Fruit fly (Drosophila melanogaster) whole organism, embryonic: ENCODE data around the gene Tm1.

Experiments used
- Ada2b ChIP-seq: fragments of 200-800 bp; sonication (Bioruptor generic); IDR thresholded peaks from 2 replicates; pipeline ENCODE4 v1.3.6; 2022; ENCODE audit warnings: missing biosample characterization, missing genetic modification characterization
- Adf1 ChIP-seq: fragments of 200-800 bp; sonication (Bioruptor generic); IDR thresholded peaks from 2 replicates; pipeline ENCODE4 v1.3.6; 2022; ENCODE audit warnings: missing biosample characterization, missing genetic modification characterization
- CG11696 ChIP-seq: fragments of 200-800 bp; sonication (Bioruptor generic); IDR thresholded peaks from 2 replicates; pipeline ENCODE4 v1.3.6; 2022; ENCODE audit warnings: missing biosample characterization, missing genetic modification characterization
- CG12155 ChIP-seq: fragments of 200-800 bp; sonication (Bioruptor generic); optimal IDR thresholded peaks from 3 replicates; lab custom pipeline; 2016; ENCODE audit warnings: missing biosample characterization, missing genetic modification characterization
- CG12769 ChIP-seq: fragments of 200-800 bp; sonication (Bioruptor generic); optimal IDR thresholded peaks from 2 replicates; lab custom pipeline; 2019; ENCODE audit warnings: missing biosample characterization, mild to moderate bottlenecking, missing genetic modification characterization, moderate library complexity
- CG16779 ChIP-seq: fragments of 200-800 bp; sonication (Bioruptor generic); IDR thresholded peaks from 2 replicates; pipeline ENCODE4 v1.3.6; 2022; ENCODE audit warnings: missing biosample characterization, missing genetic modification characterization
- CG17612 ChIP-seq: fragments of 200-800 bp; sonication (Bioruptor generic); IDR thresholded peaks from 2 replicates; pipeline ENCODE4 v1.3.6; 2022; ENCODE audit warnings: missing biosample characterization, missing genetic modification characterization
- CG18262 ChIP-seq: fragments of 200-800 bp; optimal IDR thresholded peaks from 3 replicates; lab custom pipeline; 2019; ENCODE audit warnings: missing biosample characterization, mild to moderate bottlenecking, missing genetic modification characterization, moderate library complexity
- CG31224 ChIP-seq: fragments of 200-800 bp; sonication (Bioruptor generic); IDR thresholded peaks from 2 replicates; pipeline ENCODE4 v1.3.6; 2022; ENCODE audit warnings: missing biosample characterization, missing genetic modification characterization
- CG31388 ChIP-seq: fragments of 200-800 bp; sonication (Bioruptor generic); optimal IDR thresholded peaks from 2 replicates; lab custom pipeline; 2016; ENCODE audit warnings: missing biosample characterization, missing genetic modification characterization
- CG4360 ChIP-seq: fragments of 200-800 bp; sonication (Bioruptor generic); IDR thresholded peaks from 2 replicates; pipeline ENCODE4 v1.3.6; 2022; ENCODE audit warnings: missing biosample characterization, missing genetic modification characterization
- CG4404 ChIP-seq: fragments of 200-800 bp; sonication (Bioruptor generic); IDR thresholded peaks from 2 replicates; pipeline ENCODE4 v1.3.6; 2022; ENCODE audit warnings: missing biosample characterization, missing genetic modification characterization
- CG5180 ChIP-seq: fragments of 200-800 bp; sonication (Bioruptor generic); optimal IDR thresholded peaks from 3 replicates; lab custom pipeline; 2017; ENCODE audit warnings: missing biosample characterization, missing genetic modification characterization, mild to moderate bottlenecking, moderate library complexity, missing genetic modification reagents
- CG6689 ChIP-seq: fragments of 200-800 bp; sonication (Bioruptor generic); IDR thresholded peaks from 2 replicates; pipeline ENCODE4 v1.3.6; 2022; ENCODE audit warnings: missing biosample characterization, missing genetic modification characterization
- CG7372 ChIP-seq: fragments of 200-800 bp; sonication (Bioruptor generic); IDR thresholded peaks from 2 replicates; pipeline ENCODE4 v1.3.6; 2022; ENCODE audit warnings: missing biosample characterization, missing genetic modification characterization
- CTCF ChIP-seq: fragments of 200-800 bp; sonication (Bioruptor generic); optimal IDR thresholded peaks from 2 replicates; lab custom pipeline; 2017; ENCODE audit warnings: missing biosample characterization, mild to moderate bottlenecking, missing genetic modification characterization, moderate library complexity
- D19B ChIP-seq: fragments of 200-800 bp; sonication (Bioruptor generic); optimal IDR thresholded peaks from 2 replicates; lab custom pipeline; 2017; ENCODE audit warnings: missing biosample characterization, mild to moderate bottlenecking, missing genetic modification characterization
- Dll ChIP-seq: fragments of 200-800 bp; sonication (Bioruptor generic); IDR thresholded peaks from 4 replicates; pipeline ENCODE4 v1.3.6; 2022; ENCODE audit warnings: missing biosample characterization, missing genetic modification characterization; ENCODE audit not compliant: partially characterized antibody
- Gsc ChIP-seq: fragments of 200-800 bp; sonication (Bioruptor generic); IDR thresholded peaks from 2 replicates; pipeline ENCODE4 v1.3.6; 2022; ENCODE audit warnings: missing biosample characterization, missing genetic modification characterization
- H2.0 ChIP-seq: fragments of 200-800 bp; sonication (Bioruptor generic); IDR thresholded peaks from 2 replicates; pipeline ENCODE4 v1.3.6; 2022; ENCODE audit warnings: missing biosample characterization, missing genetic modification characterization
- HHEX ChIP-seq: fragments of 200-800 bp; sonication (Bioruptor generic); optimal IDR thresholded peaks from 3 replicates; lab custom pipeline; 2017; ENCODE audit warnings: missing biosample characterization, mild to moderate bottlenecking, missing genetic modification characterization, missing genetic modification reagents
- HLHmδ ChIP-seq: fragments of 200-800 bp; sonication (Bioruptor generic); optimal IDR thresholded peaks from 2 replicates; lab custom pipeline; 2018; ENCODE audit warnings: missing biosample characterization, mild to moderate bottlenecking, missing genetic modification characterization, moderate library complexity
- MESR4 ChIP-seq: fragments of 200-800 bp; sonication (Bioruptor generic); optimal IDR thresholded peaks from 2 replicates; lab custom pipeline; 2018; ENCODE audit warnings: missing biosample characterization, mild to moderate bottlenecking, missing genetic modification characterization, moderate library complexity
- Med ChIP-seq: fragments of 200-800 bp; sonication (Bioruptor generic); peaks from one replicate; lab custom pipeline; 2016; ENCODE audit warnings: missing biosample characterization, missing genetic modification characterization, mild to moderate bottlenecking, inconsistent platforms, moderate library complexity
- Meics ChIP-seq: fragments of 200-800 bp; sonication (Bioruptor generic); optimal IDR thresholded peaks from 2 replicates; lab custom pipeline; 2017; ENCODE audit warnings: missing biosample characterization, mild to moderate bottlenecking, missing genetic modification characterization
- NC2β ChIP-seq: fragments of 200-800 bp; sonication (Bioruptor generic); optimal IDR thresholded peaks from 2 replicates; lab custom pipeline; 2016; ENCODE audit warnings: missing biosample characterization, missing genetic modification characterization
- Nf-YA ChIP-seq: fragments of 200-800 bp; sonication (Bioruptor generic); IDR thresholded peaks from 2 replicates; pipeline ENCODE4 v1.3.6; 2022; ENCODE audit warnings: missing biosample characterization, missing genetic modification characterization
- Optix ChIP-seq: fragments of 200-800 bp; sonication (Bioruptor generic); IDR thresholded peaks from 3 replicates; pipeline ENCODE4 v1.3.6; 2022; ENCODE audit warnings: missing biosample characterization, missing genetic modification characterization
- Sry-β ChIP-seq: fragments of 200-800 bp; sonication (Bioruptor generic); optimal IDR thresholded peaks from 2 replicates; lab custom pipeline; 2018; ENCODE audit warnings: missing biosample characterization, mild to moderate bottlenecking, missing genetic modification characterization, moderate library complexity
- YL-1 ChIP-seq: fragments of 200-800 bp; sonication (Bioruptor generic); optimal IDR thresholded peaks from 3 replicates; lab custom pipeline; 2017; ENCODE audit warnings: missing biosample characterization, mild to moderate bottlenecking, missing genetic modification characterization
- bsh ChIP-seq, 2 experiments: fragments of 200-800 bp; sonication (Bioruptor generic); optimal IDR thresholded peaks; 2 replicates each; lab custom pipeline; 2017 to 2018; ENCODE audit warnings: mild to moderate bottlenecking in 2 of 2, missing biosample characterization in 2 of 2, missing genetic modification characterization in 2 of 2, moderate library complexity in 1 of 2
- da ChIP-seq: fragments of 200-800 bp; sonication (Bioruptor generic); optimal IDR thresholded peaks from 2 replicates; lab custom pipeline; 2016; ENCODE audit warnings: missing biosample characterization, missing genetic modification characterization
- ems ChIP-seq: fragments of 200-800 bp; sonication (Bioruptor generic); optimal IDR thresholded peaks from 3 replicates; lab custom pipeline; 2016; ENCODE audit warnings: missing biosample characterization, missing genetic modification characterization
- ftz-f1 ChIP-seq: fragments of 200-800 bp; sonication (Bioruptor generic); optimal IDR thresholded peaks from 2 replicates; lab custom pipeline; 2016; ENCODE audit warnings: missing biosample characterization, missing genetic modification characterization
- gcm ChIP-seq: fragments of 200-800 bp; sonication (Bioruptor generic); optimal IDR thresholded peaks from 2 replicates; lab custom pipeline; 2019; ENCODE audit warnings: missing biosample characterization, mild to moderate bottlenecking, missing genetic modification characterization, moderate library complexity
- ind ChIP-seq: fragments of 200-800 bp; sonication (Bioruptor generic); optimal IDR thresholded peaks from 3 replicates; lab custom pipeline; 2016; ENCODE audit warnings: missing biosample characterization, missing genetic modification characterization
- jing ChIP-seq: fragments of 200-800 bp; sonication (Bioruptor generic); optimal IDR thresholded peaks from 2 replicates; lab custom pipeline; 2018; ENCODE audit warnings: missing biosample characterization, mild to moderate bottlenecking, missing genetic modification characterization
- kni ChIP-seq: fragments of 200-800 bp; sonication (Bioruptor generic); optimal IDR thresholded peaks from 3 replicates; lab custom pipeline; 2017; ENCODE audit warnings: mild to moderate bottlenecking, missing biosample characterization, missing genetic modification reagents, missing genetic modification characterization
- lov ChIP-seq, 2 experiments: fragments of 200-800 bp in 1 of 2; fragments of >200 bp in 1 of 2; sonication (Bioruptor generic) in 1 of 2; IDR thresholded peaks in 1 of 2; optimal IDR thresholded peaks in 1 of 2; 2 replicates in 1 of 2; 3 replicates in 1 of 2; pipeline versions ENCODE4 v1.3.6 to Lab custom; 2017 to 2022; ENCODE audit warnings: missing biosample characterization in 1 of 2, missing genetic modification characterization in 1 of 2
- nom ChIP-seq: fragments of 200-800 bp; sonication (Bioruptor generic); optimal IDR thresholded peaks from 2 replicates; lab custom pipeline; 2017; ENCODE audit warnings: missing biosample characterization, missing genetic modification characterization, mild to moderate bottlenecking, moderate library complexity, missing genetic modification reagents
- pfk ChIP-seq: fragments of 200-800 bp; sonication (Bioruptor generic); optimal IDR thresholded peaks from 2 replicates; lab custom pipeline; 2018; ENCODE audit warnings: missing biosample characterization, mild to moderate bottlenecking, missing genetic modification characterization, moderate library complexity
- prd ChIP-seq, 3 experiments: fragments of >200 bp in 2 of 3; fragments of 200-800 bp in 1 of 3; sonication (Bioruptor generic) in 1 of 3; optimal IDR thresholded peaks in 2 of 3; IDR thresholded peaks in 1 of 3; 2 replicates in 2 of 3; 3 replicates in 1 of 3; pipeline versions ENCODE4 v1.3.6 to Lab custom; 2017 to 2022; ENCODE audit warnings: missing biosample characterization in 1 of 3, missing genetic modification characterization in 1 of 3
- so ChIP-seq: fragments of 200-800 bp; sonication (Bioruptor generic); IDR thresholded peaks from 3 replicates; pipeline ENCODE4 v1.3.6; 2022; ENCODE audit warnings: missing biosample characterization, missing genetic modification characterization
- tin ChIP-seq: fragments of 200-800 bp; sonication (Bioruptor generic); optimal IDR thresholded peaks from 3 replicates; lab custom pipeline; 2016; ENCODE audit warnings: missing biosample characterization, missing genetic modification characterization
- tll ChIP-seq, 2 experiments: fragments of 200-800 bp in 1 of 2; fragments of >200 bp in 1 of 2; sonication (Bioruptor generic) in 1 of 2; optimal IDR thresholded peaks; 2 replicates each; lab custom pipeline; 2017 to 2019; ENCODE audit warnings: missing biosample characterization in 2 of 2, missing genetic modification characterization in 2 of 2, mild to moderate bottlenecking in 1 of 2, moderate library complexity in 1 of 2
- unpg ChIP-seq: fragments of 200-800 bp; sonication (Bioruptor generic); optimal IDR thresholded peaks from 3 replicates; lab custom pipeline; 2018; ENCODE audit warnings: missing biosample characterization, mild to moderate bottlenecking, missing genetic modification characterization, moderate library complexity
- usp ChIP-seq: fragments of >200 bp; optimal IDR thresholded peaks from 2 replicates; lab custom pipeline; 2017; ENCODE audit warnings: missing biosample characterization, missing genetic modification characterization
- vnd ChIP-seq: fragments of 200-800 bp; sonication (Bioruptor generic); IDR thresholded peaks from 3 replicates; pipeline ENCODE4 v1.3.6; 2022; ENCODE audit warnings: missing biosample characterization, missing genetic modification characterization; ENCODE audit not compliant: partially characterized antibody
- vvl ChIP-seq: fragments of 200-800 bp; sonication (Bioruptor generic); IDR thresholded peaks from 2 replicates; pipeline ENCODE4 v1.3.6; 2022; ENCODE audit warnings: missing biosample characterization, missing genetic modification characterization

Gene Tm1

dm6 chr3R:15229329-15229876 lies 48.6 kb upstream of the Tm1 start, which contains the start of the genes Art3 and mRpS10 (continued):
- TF ChIP-seq D19B (GFP tag; lab: Kevin White, UChicago) (peak; percentile 100), YL-1 (peak; percentile 100), Med (GFP tag; lab: Kevin White, UChicago) (peak; percentile 100), H2.0 (GFP tag; lab: Robert Waterston, UW) (peak; percentile 100), HLHmδ (GFP tag; lab: Kevin White, UChicago) (no peak), prd (optimal IDR thresholded peaks at IDR 0.05; lab: Kevin White, UChicago) (no peak), prd (GFP tag; IDR thresholded peaks at IDR 0.05; lab: Robert Waterston, UW) (peak; percentile 100), NC2β (peak; percentile 100), HHEX (peak; percentile 100), CG4404 (GFP tag; lab: Robert Waterston, UW) (peak; percentile 100), so (GFP tag; lab: Robert Waterston, UW) (peak; percentile 100), CG12155 (GFP tag; lab: Kevin White, UChicago) (peak; percentile 99), CTCF (peak; percentile 82), Meics (GFP tag; lab: Kevin White, UChicago) (peak; percentile 100), Gsc (GFP tag; lab: Robert Waterston, UW) (peak; percentile 99), CG5180 (GFP tag; lab: Kevin White, UChicago) (peak; percentile 94), usp (GFP tag; lab: Kevin White, UChicago) (no peak), Dll (no peak), nom (GFP tag; lab: Kevin White, UChicago) (peak; percentile 99), ind (GFP tag; lab: Kevin White, UChicago) (peak; percentile 100), CG16779 (GFP tag; lab: Robert Waterston, UW) (peak; percentile 100), da (GFP tag; lab: Kevin White, UChicago) (peak; percentile 100), CG7372 (GFP tag; lab: Robert Waterston, UW) (peak; percentile 100), unpg (GFP tag; lab: Kevin White, UChicago) (peak; percentile 100), CG11696 (GFP tag; lab: Robert Waterston, UW) (peak; percentile 99), tll (GFP tag; optimal IDR thresholded peaks at IDR 0.05; lab: Kevin White, UChicago) (peak; percentile 3 to 96), lov (optimal IDR thresholded peaks at IDR 0.05; lab: Kevin White, UChicago) (no peak), lov (GFP tag; IDR thresholded peaks at IDR 0.05; lab: Robert Waterston, UW) (peak; percentile 100), vnd (GFP tag; lab: Robert Waterston, UW) (no peak), Ada2b (GFP tag; lab: Robert Waterston, UW) (peak; percentile 100), ftz-f1 (GFP tag; lab: Kevin White, UChicago) (peak; percentile 94), ems (peak; percentile 100), kni (peak; percentile 99), Adf1 (GFP tag; lab: Robert Waterston, UW) (peak; percentile 95), MESR4 (GFP tag; lab: Kevin White, UChicago) (peak; percentile 93), pfk (GFP tag; lab: Kevin White, UChicago) (peak; percentile 84), CG12769 (tag; lab: Kevin White, UChicago) (peak; percentile 100), Sry-β (GFP tag; lab: Kevin White, UChicago) (peak; percentile 83), gcm (GFP tag; lab: Kevin White, UChicago) (peak; percentile 100), CG31388 (GFP tag; lab: Kevin White, UChicago) (peak; percentile 100), CG4360 (GFP tag; lab: Robert Waterston, UW) (peak; percentile 96), CG18262 (tag; lab: Kevin White, UChicago) (peak; percentile 100), Optix (GFP tag; lab: Robert Waterston, UW) (peak; percentile 88; the same call in 2 of the 3 replicates), Nf-YA (GFP tag; lab: Robert Waterston, UW) (peak; percentile 100), vvl (peak; percentile 100), jing (GFP tag; lab: Kevin White, UChicago) (peak; percentile 100), bsh (GFP tag; optimal IDR thresholded peaks at IDR 0.05; lab: Kevin White, UChicago) (peak in 1 of 2 experiments; percentile 100), CG17612 (GFP tag; lab: Robert Waterston, UW) (peak; percentile 100), tin (GFP tag; lab: Kevin White, UChicago) (peak; percentile 100), CG6689 (GFP tag; lab: Robert Waterston, UW) (peak; percentile 100), CG31224 (GFP tag; lab: Robert Waterston, UW) (peak; percentile 99)
